Worm (Caenorhabditis elegans): ENCODE results near the gene fem-1.
A peak's percentile ranks its signal among the peaks of the same experiment; 100 is the strongest.

Gene fem-1

ce11 chrIV:5534596-5534995, 3.2 kb downstream of the fem-1 start:
- no peak for TF ChIP-seq skn-1 (tag; optimal IDR thresholded peaks at IDR 0.05)
- TF ChIP-seq fos-1 (tag; optimal IDR thresholded peaks at IDR 0.05), result no peak
- TF ChIP-seq jun-1 (tag; optimal IDR thresholded peaks at IDR 0.05), result no peak
- no peak for TF ChIP-seq nhr-237 (tag; optimal IDR thresholded peaks at IDR 0.05)
- no peak for TF ChIP-seq ceh-28 (tag; optimal IDR thresholded peaks at IDR 0.05)
- no peak for TF ChIP-seq fkh-10 (GFP tag; optimal IDR thresholded peaks at IDR 0.05)
- TF ChIP-seq egl-27 (tag; optimal IDR thresholded peaks at IDR 0.05), result no peak
- no peak for TF ChIP-seq nhr-23 (tag; optimal IDR thresholded peaks at IDR 0.05)
- no peak for TF ChIP-seq nhr-25 (tag; optimal IDR thresholded peaks at IDR 0.05)
- no peak for TF ChIP-seq sea-2 (GFP tag; optimal IDR thresholded peaks at IDR 0.05)
- no peak for TF ChIP-seq ceh-82 (tag; optimal IDR thresholded peaks at IDR 0.05)
- no peak for TF ChIP-seq snpc-4 (tag; optimal IDR thresholded peaks at IDR 0.05)
- TF ChIP-seq egl-5 (tag; optimal IDR thresholded peaks at IDR 0.05), result no peak
- no peak for TF ChIP-seq unc-39 (tag; optimal IDR thresholded peaks at IDR 0.05)
- no peak for TF ChIP-seq pha-4 (tag; optimal IDR thresholded peaks at IDR 0.05)
- no peak for TF ChIP-seq nfya-1 (tag; optimal IDR thresholded peaks at IDR 0.05; ENCODE audit: insufficient read depth)
- TF ChIP-seq ama-1 (optimal IDR thresholded peaks at IDR 0.05), result no peak
- no peak for TF ChIP-seq zag-1 (tag; optimal IDR thresholded peaks at IDR 0.05)

ce11 chrIV:5533556-5533955, 4.2 kb downstream of the fem-1 start:
- no peak for TF ChIP-seq nhr-23 (tag; optimal IDR thresholded peaks at IDR 0.05)
- TF ChIP-seq nhr-237 (tag; optimal IDR thresholded peaks at IDR 0.05), result no peak
- no peak for TF ChIP-seq hmg-11 (tag; optimal IDR thresholded peaks at IDR 0.05)
- no peak for TF ChIP-seq aly-2 (tag; optimal IDR thresholded peaks at IDR 0.05)
- TF ChIP-seq tbx-2 (tag; optimal IDR thresholded peaks at IDR 0.05), result no peak
- no peak for TF ChIP-seq daf-12 (tag; optimal IDR thresholded peaks at IDR 0.05)
- TF ChIP-seq nfya-1 (tag; optimal IDR thresholded peaks at IDR 0.05; ENCODE audit: insufficient read depth), result no peak
- TF ChIP-seq ceh-82 (tag; optimal IDR thresholded peaks at IDR 0.05), result no peak
- TF ChIP-seq snpc-4 (tag; optimal IDR thresholded peaks at IDR 0.05), result no peak

ce11 chrIV:5530980-5531379, 6.8 kb downstream of the fem-1 start:
- TF ChIP-seq elt-2 (tag; optimal IDR thresholded peaks at IDR 0.05) (peak; percentile 14), sea-2 (GFP tag; optimal IDR thresholded peaks at IDR 0.05) (no peak), fkh-10 (GFP tag; optimal IDR thresholded peaks at IDR 0.05) (peak; percentile 12)

ce11 chrIV:5528285-5528684, 9.5 kb downstream of the fem-1 start, which contains the start of gene unc-5:
TSS of gene unc-5 (minus strand) at chrIV:5528338.
- TF ChIP-seq tbx-2 (tag; optimal IDR thresholded peaks at IDR 0.05) (no peak), aly-2 (tag; optimal IDR thresholded peaks at IDR 0.05) (no peak), nhr-77 (tag; optimal IDR thresholded peaks at IDR 0.05) (no peak), nhr-76 (tag; optimal IDR thresholded peaks at IDR 0.05) (no peak), ceh-82 (tag; optimal IDR thresholded peaks at IDR 0.05) (no peak), fkh-10 (GFP tag; optimal IDR thresholded peaks at IDR 0.05) (no peak), nhr-11 (tag; optimal IDR thresholded peaks at IDR 0.05) (no peak), ztf-4 (tag; optimal IDR thresholded peaks at IDR 0.05) (no peak), nhr-237 (tag; optimal IDR thresholded peaks at IDR 0.05) (no peak), eor-1 (tag; optimal IDR thresholded peaks at IDR 0.05) (no peak), fkh-2 (tag; optimal IDR thresholded peaks at IDR 0.05) (no peak), ztf-11 (tag; optimal IDR thresholded peaks at IDR 0.05) (no peak), lin-39 (tag; optimal IDR thresholded peaks at IDR 0.05) (no peak)

ce11 chrIV:5526711-5527383, 10.9 kb downstream of the fem-1 start:
- no peak for TF ChIP-seq tbx-2 (tag; optimal IDR thresholded peaks at IDR 0.05)
- TF ChIP-seq pha-4 (tag; optimal IDR thresholded peaks at IDR 0.05), result peak; percentile 54
- TF ChIP-seq hmg-11 (tag; optimal IDR thresholded peaks at IDR 0.05), result no peak
- no peak for TF ChIP-seq elt-2 (tag; optimal IDR thresholded peaks at IDR 0.05)

ce11 chrIV:5519044-5519443, 18.7 kb downstream of the fem-1 start:
- no peak for TF ChIP-seq nhr-77 (tag; optimal IDR thresholded peaks at IDR 0.05)
- no peak for TF ChIP-seq elt-2 (tag; optimal IDR thresholded peaks at IDR 0.05)
- no peak for TF ChIP-seq pha-4 (tag; optimal IDR thresholded peaks at IDR 0.05)
- TF ChIP-seq nhr-43 (tag; optimal IDR thresholded peaks at IDR 0.05; ENCODE audit: poor library complexity, severe bottlenecking), result no peak
- TF ChIP-seq nfya-1 (tag; optimal IDR thresholded peaks at IDR 0.05; ENCODE audit: insufficient read depth), result no peak
- TF ChIP-seq elt-1 (tag; optimal IDR thresholded peaks at IDR 0.05), result peak; percentile 91
- TF ChIP-seq fkh-2 (tag; optimal IDR thresholded peaks at IDR 0.05), result no peak
- no peak for TF ChIP-seq mdl-1 (tag; optimal IDR thresholded peaks at IDR 0.05)
- no peak for TF ChIP-seq lsy-12 (tag; optimal IDR thresholded peaks at IDR 0.05)
- TF ChIP-seq ztf-11 (tag; optimal IDR thresholded peaks at IDR 0.05), result no peak
- no peak for TF ChIP-seq tbx-2 (tag; optimal IDR thresholded peaks at IDR 0.05)
- TF ChIP-seq daf-12 (tag; optimal IDR thresholded peaks at IDR 0.05), result no peak
- TF ChIP-seq fos-1 (tag; optimal IDR thresholded peaks at IDR 0.05), result no peak
- TF ChIP-seq lin-39 (tag; optimal IDR thresholded peaks at IDR 0.05), result peak; percentile 18
- no peak for TF ChIP-seq hmg-11 (tag; optimal IDR thresholded peaks at IDR 0.05)
- no peak for TF ChIP-seq ceh-9 (tag; optimal IDR thresholded peaks at IDR 0.05)
- no peak for TF ChIP-seq R02D3.7 (tag; optimal IDR thresholded peaks at IDR 0.05)
